Worm (Caenorhabditis elegans) whole organism, L1 larva: ENCODE measurements around the gene asp-15.
A peak's percentile ranks its signal among the peaks of the same experiment; 100 is the strongest.
"Not testable (repeated sequence)": the region's sequence is repeated elsewhere in the genome, so short reads cannot be mapped to it uniquely, and the experiment has no call there.

ENCODE experiments used
- C16A3.4 ChIP-seq: fragments of 150-350 bp; optimal IDR thresholded peaks from 2 replicates; lab custom pipeline; 2014; ENCODE audit warnings: missing biosample characterization, missing genetic modification characterization
- F16B12.6 ChIP-seq: fragments of 150-350 bp; optimal IDR thresholded peaks from 2 replicates; lab custom pipeline; 2014; ENCODE audit warnings: missing biosample characterization, missing genetic modification characterization
- aha-1 ChIP-seq: fragments of 150-350 bp; optimal IDR thresholded peaks from 2 replicates; lab custom pipeline; 2014; ENCODE audit warnings: missing biosample characterization, missing genetic modification characterization
- aly-2 ChIP-seq: fragments of 150-350 bp; optimal IDR thresholded peaks from 2 replicates; lab custom pipeline; 2014; ENCODE audit warnings: missing biosample characterization, missing genetic modification characterization
- ama-1 ChIP-seq: fragments of 150-350 bp; optimal IDR thresholded peaks from 2 replicates; lab custom pipeline; 2014
- ceh-63 ChIP-seq: fragments of 200-800 bp; sonication (Bioruptor generic); optimal IDR thresholded peaks from 2 replicates; lab custom pipeline; 2018; ENCODE audit warnings: mild to moderate bottlenecking, missing genetic modification characterization, missing compliant biosample characterization
- ceh-88 ChIP-seq: fragments of 200-800 bp; sonication (Bioruptor generic); IDR thresholded peaks from 2 replicates; pipeline ENCODE4 v1.3.6; 2022; ENCODE audit warnings: missing genetic modification characterization, missing compliant biosample characterization
- ceh-90 ChIP-seq: sonication (generic microtip); optimal IDR thresholded peaks from 2 replicates; lab custom pipeline; 2016; ENCODE audit warnings: missing genetic modification characterization, missing compliant biosample characterization
- dpl-1 ChIP-seq, 3 experiments: fragments of 150-350 bp in 2 of 3; sonication (generic microtip) in 1 of 3; optimal IDR thresholded peaks; 2 replicates each; lab custom pipeline; 2014 to 2017; ENCODE audit warnings: missing biosample characterization in 3 of 3, missing genetic modification characterization in 3 of 3, missing genetic modification reagents in 3 of 3
- efl-1 ChIP-seq, 4 experiments: fragments of 150-350 bp; optimal IDR thresholded peaks in 3 of 4; peaks in 1 of 4; 1 replicate in 1 of 4; 2 replicates in 3 of 4; lab custom pipeline; 2014; ENCODE audit warnings: missing biosample characterization in 2 of 4, missing genetic modification characterization in 2 of 4, missing genetic modification reagents in 2 of 4
- egl-13 ChIP-seq: sonication (generic microtip); optimal IDR thresholded peaks from 2 replicates; lab custom pipeline; 2016; ENCODE audit warnings: missing genotype, missing genetic modification reagents, missing genetic modification characterization, missing compliant biosample characterization
- fkh-10 ChIP-seq: sonication (generic microtip); optimal IDR thresholded peaks from 2 replicates; lab custom pipeline; 2017; ENCODE audit warnings: missing biosample characterization, missing genetic modification reagents, missing genetic modification characterization
- fkh-4 ChIP-seq: sonication (generic microtip); optimal IDR thresholded peaks from 2 replicates; lab custom pipeline; 2016; ENCODE audit warnings: missing compliant biosample characterization, missing genetic modification characterization, borderline replicate concordance
- fkh-8 ChIP-seq: sonication (generic microtip); optimal IDR thresholded peaks from 2 replicates; lab custom pipeline; 2016; ENCODE audit warnings: mild to moderate bottlenecking, missing genetic modification characterization, missing compliant biosample characterization
- hlh-4 ChIP-seq: sonication (generic microtip); optimal IDR thresholded peaks from 2 replicates; lab custom pipeline; 2016; ENCODE audit warnings: mild to moderate bottlenecking, missing genetic modification characterization, missing compliant biosample characterization
- irx-1 ChIP-seq: sonication (generic microtip); optimal IDR thresholded peaks from 2 replicates; lab custom pipeline; 2016; ENCODE audit warnings: missing genetic modification characterization, missing compliant biosample characterization
- jun-1 ChIP-seq: fragments of 150-350 bp; optimal IDR thresholded peaks from 2 replicates; lab custom pipeline; 2014; ENCODE audit warnings: missing biosample characterization, missing genetic modification reagents, missing genetic modification characterization
- mep-1 ChIP-seq: fragments of 150-350 bp; optimal IDR thresholded peaks from 2 replicates; lab custom pipeline; 2014; ENCODE audit warnings: missing biosample characterization, missing genetic modification characterization
- nhr-11 ChIP-seq: fragments of 150-350 bp; optimal IDR thresholded peaks from 2 replicates; lab custom pipeline; 2014; ENCODE audit warnings: missing biosample characterization, missing genetic modification characterization
- nhr-12 ChIP-seq: sonication (generic microtip); optimal IDR thresholded peaks from 2 replicates; lab custom pipeline; 2017; ENCODE audit warnings: missing biosample characterization, missing genetic modification characterization
- nhr-20 ChIP-seq: sonication (generic microtip); optimal IDR thresholded peaks from 2 replicates; lab custom pipeline; 2016; ENCODE audit warnings: mild to moderate bottlenecking, missing genetic modification characterization, missing compliant biosample characterization
- nhr-237 ChIP-seq: fragments of 150-350 bp; optimal IDR thresholded peaks from 2 replicates; lab custom pipeline; 2014; ENCODE audit warnings: missing biosample characterization, missing genetic modification characterization
- nhr-47 ChIP-seq: sonication (generic microtip); optimal IDR thresholded peaks from 2 replicates; lab custom pipeline; 2016; ENCODE audit warnings: mild to moderate bottlenecking, missing genetic modification characterization, moderate library complexity, missing compliant biosample characterization
- nhr-71 ChIP-seq: sonication (generic microtip); optimal IDR thresholded peaks from 2 replicates; lab custom pipeline; 2016; ENCODE audit warnings: mild to moderate bottlenecking, missing genetic modification characterization, moderate library complexity, missing compliant biosample characterization
- nhr-76 ChIP-seq: sonication (generic microtip); optimal IDR thresholded peaks from 2 replicates; lab custom pipeline; 2017; ENCODE audit warnings: missing biosample characterization, missing genetic modification characterization
- nhr-77 ChIP-seq: fragments of 150-350 bp; optimal IDR thresholded peaks from 2 replicates; lab custom pipeline; 2014; ENCODE audit warnings: missing biosample characterization, missing genetic modification characterization
- nhr-90 ChIP-seq: sonication (generic microtip); optimal IDR thresholded peaks from 2 replicates; lab custom pipeline; 2016; ENCODE audit warnings: mild to moderate bottlenecking, missing genetic modification characterization, missing compliant biosample characterization; ENCODE audit not compliant: poor library complexity
- snpc-4 ChIP-seq: fragments of 150-350 bp; optimal IDR thresholded peaks from 2 replicates; lab custom pipeline; 2014; ENCODE audit warnings: missing biosample characterization, missing genetic modification characterization
- sptf-1 ChIP-seq: fragments of 150-350 bp; optimal IDR thresholded peaks from 2 replicates; lab custom pipeline; 2014; ENCODE audit warnings: missing biosample characterization, missing genetic modification characterization
- sup-37 ChIP-seq: fragments of 200-800 bp; sonication (Bioruptor generic); optimal IDR thresholded peaks from 2 replicates; lab custom pipeline; 2018; ENCODE audit warnings: mild to moderate bottlenecking, missing genetic modification characterization, missing compliant biosample characterization
- unc-130 ChIP-seq: fragments of 150-350 bp; optimal IDR thresholded peaks from 2 replicates; lab custom pipeline; 2017; ENCODE audit warnings: missing biosample characterization, missing genetic modification characterization, inconsistent platforms
- unc-62 ChIP-seq: fragments of 150-350 bp; optimal IDR thresholded peaks from 2 replicates; lab custom pipeline; 2014; ENCODE audit warnings: missing biosample characterization, missing genetic modification reagents, missing genetic modification characterization
- unc-86 ChIP-seq: sonication (generic microtip); optimal IDR thresholded peaks from 2 replicates; lab custom pipeline; 2016; ENCODE audit warnings: missing genetic modification characterization, missing compliant biosample characterization
- unc-98 ChIP-seq: fragments of 200-800 bp; sonication (Bioruptor generic); IDR thresholded peaks from 2 replicates; pipeline ENCODE4 v1.3.6; 2022; ENCODE audit warnings: missing genetic modification characterization, missing compliant biosample characterization
- zag-1 ChIP-seq: fragments of 150-350 bp; optimal IDR thresholded peaks from 2 replicates; lab custom pipeline; 2014; ENCODE audit warnings: missing biosample characterization, missing genetic modification characterization

asp-15 gene

ce11 chrV:19027338-19027737, 17.3 kb downstream of the asp-15 start:
- no peak for TF ChIP-seq fkh-4 (tag; lab: Kevin White, UChicago)
- no peak for TF ChIP-seq nhr-20 (tag; lab: Kevin White, UChicago)
- no peak for TF ChIP-seq nhr-12 (tag; lab: Kevin White, UChicago)
- no peak for TF ChIP-seq unc-86
- TF ChIP-seq aha-1 = no peak
- no peak for TF ChIP-seq dpl-1 (GFP tag; optimal IDR thresholded peaks at IDR 0.05; lab: Kevin White, UChicago)
- no peak for TF ChIP-seq ama-1 (lab: Kevin White, UChicago)
- no peak for TF ChIP-seq ceh-88 (GFP tag; lab: Robert Waterston, UW)
- no peak for TF ChIP-seq nhr-77 (tag; lab: Kevin White, UChicago)

ce11 chrV:19026163-19026562, 18.5 kb downstream of the asp-15 start, which contains the start of gene Y39B6A.25:
Gene Y39B6A.25 (plus strand): TSS chrV:19026463.
- TF ChIP-seq fkh-10 (GFP tag; lab: Kevin White, UChicago) (no peak), nhr-12 (tag; lab: Kevin White, UChicago) (no peak), efl-1 (optimal IDR thresholded peaks at IDR 0.05; lab: Kevin White, UChicago) (no peak), efl-1 (GFP tag; optimal IDR thresholded peaks at IDR 0.05 in 1 of 2; lab: Kevin White, UChicago) (peak in 1 of 2 experiments; percentile 78)
- TF ChIP-seq, all 84 proteins: peak for 1

- no peak for TF ChIP-seq dpl-1 (GFP tag; optimal IDR thresholded peaks at IDR 0.05; lab: Kevin White, UChicago)
- TF ChIP-seq snpc-4 (tag; lab: Kevin White, UChicago) = no peak
- TF ChIP-seq nhr-47 = no peak
- TF ChIP-seq aha-1 = no peak
- no peak for TF ChIP-seq sptf-1
- no peak for TF ChIP-seq zag-1
- no peak for TF ChIP-seq nhr-76
- TF ChIP-seq egl-13 = no peak
- TF ChIP-seq nhr-237 (tag; lab: Kevin White, UChicago) = no peak
Measured at ce11 chrV:19024683-19025082, 20.0 kb downstream of the asp-15 start, which contains the start of gene Y39B6A.29. Gene Y39B6A.29 (minus strand): TSS chrV:19024783.

ce11 chrV:19019239-19019638, 25.4 kb downstream of the asp-15 start:
- TF ChIP-seq nhr-47 = no peak
- TF ChIP-seq sptf-1 = no peak
- TF ChIP-seq ceh-63 (GFP tag; lab: Kevin White, UChicago) = no peak
- no peak for TF ChIP-seq sup-37 (GFP tag; lab: Kevin White, UChicago)
- TF ChIP-seq nhr-71 (tag; lab: Kevin White, UChicago) = no peak
- TF ChIP-seq mep-1 (tag; lab: Kevin White, UChicago) = no peak
- TF ChIP-seq C16A3.4 (tag; lab: Kevin White, UChicago) = no peak
- no peak for TF ChIP-seq F16B12.6
- no peak for TF ChIP-seq ceh-90
- TF ChIP-seq nhr-90 = no peak
- TF ChIP-seq irx-1 (tag; lab: Kevin White, UChicago) = no peak
- TF ChIP-seq aly-2 (tag; lab: Kevin White, UChicago) = no peak
- no peak for TF ChIP-seq unc-62
- no peak for TF ChIP-seq unc-98 (GFP tag; lab: Robert Waterston, UW)
- no peak for TF ChIP-seq ama-1 (lab: Kevin White, UChicago)
- no peak for TF ChIP-seq nhr-11
- TF ChIP-seq fkh-10 (GFP tag; lab: Kevin White, UChicago) = no peak
- TF ChIP-seq fkh-8 (tag; lab: Kevin White, UChicago) = no peak
- no peak for TF ChIP-seq unc-130 (tag; lab: Kevin White, UChicago)
- TF ChIP-seq, all 84 proteins: peak for 0

ce11 chrV:19014273-19014672, 30.4 kb downstream of the asp-15 start, which contains the start of gene Y39B6A.30:
Gene Y39B6A.30 (plus strand): TSS chrV:19014573.
- TF ChIP-seq snpc-4, hlh-4, jun-1 (tag; lab: Kevin White, UChicago): not testable (repeated sequence)
